Worm (Caenorhabditis elegans) whole organism, midembryonic: ENCODE data around the gene srr-1.

Source experiments
- flt-1 ChIP-seq: fragments of 200-800 bp; sonication (Bioruptor generic); IDR thresholded peaks from 2 replicates; pipeline ENCODE4 v1.3.6; 2022; ENCODE audit warnings: missing genetic modification characterization, missing compliant biosample characterization
- med-1 ChIP-seq: sonication (generic microtip); optimal IDR thresholded peaks from 2 replicates; lab custom pipeline; 2017; ENCODE audit warnings: missing genetic modification characterization, mild to moderate bottlenecking, missing compliant biosample characterization, antibody characterized with exemption, missing genetic modification reagents; ENCODE audit not compliant: insufficient read depth
- ztf-23 ChIP-seq: fragments of 200-800 bp; sonication (Bioruptor generic); IDR thresholded peaks from 2 replicates; pipeline ENCODE4 v1.3.6; 2022; ENCODE audit warnings: missing genetic modification reagents, missing genetic modification characterization, missing compliant biosample characterization

- 0 out of 2 replicates have a peak, but pooled peaks have one; percentile 18 for TF ChIP-seq ztf-23 (GFP tag; lab: Robert Waterston, UW)
- TF ChIP-seq med-1 (GFP tag; lab: Kevin White, UChicago) = no peak
- no peak for TF ChIP-seq flt-1 (GFP tag; lab: Robert Waterston, UW)
Measured at ce11 chrV:13088485-13088884, 35.0 kb upstream of the srr-1 start.
